Worm (Caenorhabditis elegans) whole organism, L3 larva: ENCODE data around the gene dlst-1.

Source experiments
- ZK546.5 ChIP-seq: sonication (generic microtip); optimal IDR thresholded peaks from 2 replicates; lab custom pipeline; 2017; ENCODE audit warnings: missing biosample characterization, missing genetic modification characterization
- aly-2 ChIP-seq: fragments of 150-350 bp; optimal IDR thresholded peaks from 2 replicates; lab custom pipeline; 2014; ENCODE audit warnings: missing biosample characterization, missing genetic modification characterization
- ceh-16 ChIP-seq: sonication (generic microtip); optimal IDR thresholded peaks from 2 replicates; lab custom pipeline; 2017; ENCODE audit warnings: missing biosample characterization, missing genetic modification characterization
- ceh-28 ChIP-seq: fragments of 150-350 bp; optimal IDR thresholded peaks from 2 replicates; lab custom pipeline; 2014; ENCODE audit warnings: missing biosample characterization, missing genetic modification reagents, missing genetic modification characterization
- ceh-82 ChIP-seq: fragments of 150-350 bp; optimal IDR thresholded peaks from 2 replicates; lab custom pipeline; 2014; ENCODE audit warnings: missing biosample characterization, missing genetic modification characterization
- ceh-9 ChIP-seq: sonication (generic microtip); optimal IDR thresholded peaks from 2 replicates; lab custom pipeline; 2018; ENCODE audit warnings: missing biosample characterization, missing genetic modification characterization
- daf-12 ChIP-seq: fragments of 150-350 bp; optimal IDR thresholded peaks from 2 replicates; lab custom pipeline; 2014; ENCODE audit warnings: missing biosample characterization, missing genetic modification reagents, missing genetic modification characterization
- egl-27 ChIP-seq: sonication (generic microtip); optimal IDR thresholded peaks from 4 replicates; lab custom pipeline; 2017; ENCODE audit warnings: missing biosample characterization, missing genetic modification reagents, missing genetic modification characterization
- egl-5 ChIP-seq: fragments of 150-350 bp; optimal IDR thresholded peaks from 2 replicates; lab custom pipeline; 2017; ENCODE audit warnings: missing biosample characterization, missing genetic modification reagents, missing genetic modification characterization, inconsistent platforms
- elt-1 ChIP-seq: fragments of 150-350 bp; optimal IDR thresholded peaks from 2 replicates; lab custom pipeline; 2014; ENCODE audit warnings: missing biosample characterization, missing genetic modification characterization
- elt-2 ChIP-seq: sonication (generic microtip); optimal IDR thresholded peaks from 2 replicates; lab custom pipeline; 2016; ENCODE audit warnings: missing genetic modification reagents, mild to moderate bottlenecking, missing genetic modification characterization, missing compliant biosample characterization
- elt-3 ChIP-seq, 3 experiments: fragments of 150-350 bp in 1 of 3; sonication (generic microtip) in 2 of 3; optimal IDR thresholded peaks; 2 replicates in 2 of 3; 4 replicates in 1 of 3; lab custom pipeline; 2014 to 2017; ENCODE audit warnings: missing biosample characterization in 3 of 3, missing genetic modification characterization in 3 of 3
- fkh-10 ChIP-seq: sonication (generic microtip); optimal IDR thresholded peaks from 2 replicates; lab custom pipeline; 2017; ENCODE audit warnings: missing biosample characterization, missing genetic modification reagents, missing genetic modification characterization
- fkh-2 ChIP-seq: fragments of 150-350 bp; optimal IDR thresholded peaks from 2 replicates; lab custom pipeline; 2014; ENCODE audit warnings: missing biosample characterization, missing genetic modification reagents, missing genetic modification characterization
- fos-1 ChIP-seq: fragments of 150-350 bp; optimal IDR thresholded peaks from 2 replicates; lab custom pipeline; 2014; ENCODE audit warnings: missing biosample characterization, missing genetic modification characterization
- hmg-11 ChIP-seq: sonication (generic microtip); optimal IDR thresholded peaks from 2 replicates; lab custom pipeline; 2016; ENCODE audit warnings: missing genetic modification characterization, missing compliant biosample characterization
- lin-15B ChIP-seq: fragments of 150-350 bp; optimal IDR thresholded peaks from 2 replicates; lab custom pipeline; 2014; ENCODE audit warnings: missing biosample characterization, missing genetic modification characterization
- lin-39 ChIP-seq: fragments of 150-350 bp; optimal IDR thresholded peaks from 2 replicates; lab custom pipeline; 2018; ENCODE audit warnings: missing biosample characterization, missing genetic modification reagents, missing genetic modification characterization
- lsy-12 ChIP-seq: sonication (generic microtip); optimal IDR thresholded peaks from 2 replicates; lab custom pipeline; 2016; ENCODE audit warnings: mild to moderate bottlenecking, missing genetic modification characterization, missing compliant biosample characterization
- mml-1 ChIP-seq: fragments of 150-350 bp; sonication (generic microtip); optimal IDR thresholded peaks from 3 replicates; lab custom pipeline; 2014; ENCODE audit warnings: missing biosample characterization, missing genetic modification characterization
- nfya-1 ChIP-seq: sonication (generic microtip); optimal IDR thresholded peaks from 2 replicates; lab custom pipeline; 2017; ENCODE audit warnings: missing genetic modification characterization, mild to moderate bottlenecking, missing compliant biosample characterization, antibody characterized with exemption, moderate library complexity; ENCODE audit not compliant: insufficient read depth
- nhr-11 ChIP-seq: fragments of 150-350 bp; optimal IDR thresholded peaks from 2 replicates; lab custom pipeline; 2014; ENCODE audit warnings: missing biosample characterization, missing genetic modification characterization
- nhr-237 ChIP-seq: fragments of 150-350 bp; optimal IDR thresholded peaks from 2 replicates; lab custom pipeline; 2014; ENCODE audit warnings: missing biosample characterization, missing genetic modification characterization
- nhr-25 ChIP-seq: sonication (generic microtip); optimal IDR thresholded peaks from 2 replicates; lab custom pipeline; 2017; ENCODE audit warnings: missing biosample characterization, missing genetic modification characterization
- nhr-28 ChIP-seq: fragments of 150-350 bp; optimal IDR thresholded peaks from 2 replicates; lab custom pipeline; 2014; ENCODE audit warnings: missing biosample characterization, missing genetic modification characterization
- nhr-43 ChIP-seq: sonication (generic microtip); optimal IDR thresholded peaks from 2 replicates; lab custom pipeline; 2016; ENCODE audit warnings: mild to moderate bottlenecking, missing genetic modification characterization, missing compliant biosample characterization; ENCODE audit not compliant: poor library complexity, severe bottlenecking
- nhr-67 ChIP-seq: fragments of 150-350 bp; optimal IDR thresholded peaks from 2 replicates; lab custom pipeline; 2014; ENCODE audit warnings: missing biosample characterization, missing genetic modification characterization
- nhr-76 ChIP-seq: fragments of 150-350 bp; sonication (generic microtip); optimal IDR thresholded peaks from 5 replicates; lab custom pipeline; 2014; ENCODE audit warnings: missing biosample characterization, missing genetic modification characterization
- nhr-77 ChIP-seq: fragments of 150-350 bp; optimal IDR thresholded peaks from 2 replicates; lab custom pipeline; 2014; ENCODE audit warnings: missing biosample characterization, missing genetic modification characterization
- pha-4 ChIP-seq: fragments of 150-350 bp; optimal IDR thresholded peaks from 2 replicates; lab custom pipeline; 2014; ENCODE audit warnings: missing biosample characterization, missing genetic modification reagents, missing genetic modification characterization
- pqm-1 ChIP-seq: fragments of 150-350 bp; optimal IDR thresholded peaks from 2 replicates; lab custom pipeline; 2017; ENCODE audit warnings: missing biosample characterization, missing genetic modification characterization, inconsistent platforms
- sea-2 ChIP-seq: fragments of 150-350 bp; sonication (generic microtip); optimal IDR thresholded peaks from 4 replicates; lab custom pipeline; 2014; ENCODE audit warnings: missing biosample characterization, missing genetic modification reagents, missing genetic modification characterization
- skn-1 ChIP-seq: fragments of 150-350 bp; optimal IDR thresholded peaks from 2 replicates; lab custom pipeline; 2014; ENCODE audit warnings: missing biosample characterization, missing genetic modification characterization
- zag-1 ChIP-seq: fragments of 150-350 bp; optimal IDR thresholded peaks from 2 replicates; lab custom pipeline; 2014; ENCODE audit warnings: missing biosample characterization, missing genetic modification characterization
- ztf-4 ChIP-seq: fragments of 150-350 bp; optimal IDR thresholded peaks from 2 replicates; lab custom pipeline; 2014; ENCODE audit warnings: missing biosample characterization, missing genetic modification characterization

The dlst-1 gene

ce11 chrV:6726279-6726678 is 17.4 kb upstream of the dlst-1 start:
- TF ChIP-seq hmg-11 (tag; lab: Kevin White, UChicago) (no peak), egl-27 (no peak), lin-39 (no peak), ceh-16 (tag; lab: Kevin White, UChicago) (no peak), ceh-9 (tag; lab: Kevin White, UChicago) (no peak)

DNA sequence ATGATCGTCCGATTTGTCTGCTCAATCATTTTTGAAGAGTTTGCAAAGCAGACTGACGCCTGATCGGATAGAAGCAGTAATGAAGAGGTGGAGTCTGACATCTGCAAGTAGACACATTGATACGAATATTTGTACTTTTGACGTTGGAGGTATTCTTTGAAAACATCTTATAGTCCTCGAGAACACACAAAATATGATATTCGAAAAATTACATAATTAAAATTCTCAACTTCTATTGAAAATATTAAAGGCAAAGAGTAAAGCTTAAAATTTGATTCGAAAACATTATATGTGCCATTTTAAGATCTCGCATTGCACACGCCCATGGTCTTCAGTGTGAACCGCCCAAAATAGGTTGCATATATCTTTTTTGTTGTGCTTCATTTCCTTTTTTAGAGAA is 13.5 kb upstream of the dlst-1 start, which contains the start of gene ZC487.2:
Gene ZC487.2, minus strand, starts transcription at position 101 of the 400 bp plus-strand sequence.
- TF ChIP-seq nhr-43 (tag; lab: Kevin White, UChicago) (no peak), pha-4 (no peak), ceh-82 (tag; lab: Kevin White, UChicago) (no peak), mml-1 (tag; lab: Kevin White, UChicago) (no peak), sea-2 (GFP tag; lab: Kevin White, UChicago) (no peak), nhr-76 (tag; lab: Kevin White, UChicago) (no peak), elt-1 (tag; lab: Kevin White, UChicago) (no peak), zag-1 (no peak), hmg-11 (tag; lab: Kevin White, UChicago) (no peak), aly-2 (tag; lab: Kevin White, UChicago) (no peak), ZK546.5 (no peak), fkh-2 (tag; lab: Kevin White, UChicago) (no peak), skn-1 (tag; lab: Kevin White, UChicago) (no peak), ceh-16 (tag; lab: Kevin White, UChicago) (no peak), nhr-237 (no peak), elt-3 (tag; optimal IDR thresholded peaks at IDR 0.05; lab: Kevin White, UChicago) (no peak), fos-1 (no peak), pqm-1 (tag; lab: Kevin White, UChicago) (no peak), nhr-67 (tag; lab: Kevin White, UChicago) (no peak), lin-39 (no peak)

ce11 chrV:6718232-6718631 is 9.3 kb upstream of the dlst-1 start, which contains the start of gene srg-30:
Gene srg-30, minus strand, starts transcription at chrV:6718332.
- no peak for TF ChIP-seq fkh-10
- no peak for TF ChIP-seq lin-15B (tag; lab: Kevin White, UChicago)
- TF ChIP-seq nhr-11 = no peak
- TF ChIP-seq, all 47 proteins: peak for 0

ce11 chrV:6710462-6710861 is 1.6 kb upstream of the dlst-1 start, which contains the start of gene sna-1:
Gene sna-1, minus strand, starts transcription at chrV:6710679.
- TF ChIP-seq pha-4 (peak; percentile 3), hmg-11 (tag; lab: Kevin White, UChicago) (peak; percentile 16), nhr-76 (tag; lab: Kevin White, UChicago) (no peak), nfya-1 (peak; percentile 30), lin-15B (tag; lab: Kevin White, UChicago) (peak; percentile 42)

ce11 chrV:6706771-6707170 is 2.1 kb downstream of the dlst-1 start, which contains the start of gene W02F12.4:
Gene W02F12.4, minus strand, starts transcription at chrV:6706934.
- peak; percentile 46 for TF ChIP-seq ceh-28
- TF ChIP-seq nhr-25 (tag; lab: Kevin White, UChicago) = peak; percentile 61
- peak; percentile 65 for TF ChIP-seq pqm-1 (tag; lab: Kevin White, UChicago)
- peak in 2 of 3 experiments; percentile 4 to 71 for TF ChIP-seq elt-3 (tag; optimal IDR thresholded peaks at IDR 0.05; lab: Kevin White, UChicago)
- TF ChIP-seq elt-2 (tag; lab: Kevin White, UChicago) = peak; percentile 88
- no peak for TF ChIP-seq lsy-12 (tag; lab: Kevin White, UChicago)
- TF ChIP-seq, all 47 proteins: peak for 5

DNA sequence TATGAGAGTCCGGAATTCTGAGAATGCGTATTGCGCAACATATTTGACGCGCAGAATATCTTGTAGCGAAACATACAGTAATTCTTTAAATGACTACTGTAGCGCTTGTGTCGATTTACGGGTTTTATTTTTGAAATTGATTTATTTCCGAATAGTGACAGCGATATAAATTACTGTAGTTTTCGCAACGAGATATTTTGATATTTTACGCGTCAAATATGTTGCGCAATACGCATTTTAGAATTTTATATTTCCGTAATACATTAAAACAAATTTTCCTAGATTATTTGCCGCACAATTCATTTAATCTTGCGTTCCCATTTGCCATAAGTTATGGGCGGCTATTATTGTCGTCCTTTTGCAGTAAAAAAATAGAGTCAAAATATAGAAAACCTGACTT is 3.5 kb downstream of the dlst-1 start:
- TF ChIP-seq daf-12 (tag; lab: Kevin White, UChicago) (no peak), ZK546.5 (no peak), egl-5 (tag; lab: Kevin White, UChicago) (no peak), nhr-28 (tag; lab: Kevin White, UChicago) (no peak), nhr-43 (tag; lab: Kevin White, UChicago) (no peak), aly-2 (tag; lab: Kevin White, UChicago) (no peak), nhr-11 (no peak), pha-4 (no peak), nhr-77 (tag; lab: Kevin White, UChicago) (no peak), ztf-4 (tag; lab: Kevin White, UChicago) (no peak), skn-1 (tag; lab: Kevin White, UChicago) (no peak), nhr-67 (tag; lab: Kevin White, UChicago) (no peak), ceh-28 (no peak), lin-39 (no peak), nhr-237 (no peak), fos-1 (no peak)
